Fruit fly (Drosophila melanogaster) whole organism, embryonic: ENCODE results near the gene Ostgamma.

Experiments
- Asciz ChIP-seq: fragments of 200-800 bp; sonication (Bioruptor generic); optimal IDR thresholded peaks from 2 replicates; lab custom pipeline; 2017; ENCODE audit warnings: missing biosample characterization, mild to moderate bottlenecking, missing genetic modification characterization, missing genetic modification reagents
- CG10959 ChIP-seq: fragments of 200-800 bp; sonication (Bioruptor generic); IDR thresholded peaks from 2 replicates; pipeline ENCODE4 v1.3.6; 2022; ENCODE audit warnings: missing biosample characterization, missing genetic modification characterization
- CG11247 ChIP-seq: fragments of 200-800 bp; sonication (Bioruptor generic); IDR thresholded peaks from 2 replicates; pipeline ENCODE4 v1.3.6; 2022; ENCODE audit warnings: missing biosample characterization, missing genetic modification characterization
- CG12104 ChIP-seq: fragments of 200-800 bp; sonication (Bioruptor generic); optimal IDR thresholded peaks from 3 replicates; lab custom pipeline; 2016; ENCODE audit warnings: missing biosample characterization, missing genetic modification characterization
- CG12942 ChIP-seq: fragments of 200-800 bp; sonication (Bioruptor generic); optimal IDR thresholded peaks from 3 replicates; lab custom pipeline; 2016; ENCODE audit warnings: missing biosample characterization, missing genetic modification characterization
- CG13775 ChIP-seq: fragments of 200-800 bp; sonication (Bioruptor generic); optimal IDR thresholded peaks from 3 replicates; lab custom pipeline; 2017; ENCODE audit warnings: missing biosample characterization, mild to moderate bottlenecking, missing genetic modification characterization
- CG13894 ChIP-seq: fragments of 200-800 bp; sonication (Bioruptor generic); optimal IDR thresholded peaks from 3 replicates; lab custom pipeline; 2018; ENCODE audit warnings: missing biosample characterization, mild to moderate bottlenecking, missing genetic modification characterization, moderate library complexity
- CG15696 ChIP-seq: fragments of 200-800 bp; sonication (Bioruptor generic); optimal IDR thresholded peaks from 2 replicates; lab custom pipeline; 2019; ENCODE audit warnings: missing biosample characterization, mild to moderate bottlenecking, missing genetic modification characterization, moderate library complexity
- CG1602 ChIP-seq: fragments of 200-800 bp; sonication (Bioruptor generic); optimal IDR thresholded peaks from 3 replicates; lab custom pipeline; 2016; ENCODE audit warnings: missing biosample characterization, missing genetic modification characterization
- CG1603 ChIP-seq: fragments of 200-800 bp; sonication (Bioruptor generic); optimal IDR thresholded peaks from 2 replicates; lab custom pipeline; 2019; ENCODE audit warnings: missing biosample characterization, mild to moderate bottlenecking, missing genetic modification characterization, moderate library complexity
- CG16813 ChIP-seq: fragments of 200-800 bp; sonication (Bioruptor generic); IDR thresholded peaks from 3 replicates; pipeline ENCODE4 v1.3.6; 2022; ENCODE audit warnings: missing biosample characterization, missing genetic modification characterization; ENCODE audit not compliant: partially characterized antibody
- CG17612 ChIP-seq: fragments of 200-800 bp; sonication (Bioruptor generic); IDR thresholded peaks from 2 replicates; pipeline ENCODE4 v1.3.6; 2022; ENCODE audit warnings: missing biosample characterization, missing genetic modification characterization
- CG1792 ChIP-seq: fragments of 200-800 bp; sonication (Bioruptor generic); optimal IDR thresholded peaks from 2 replicates; lab custom pipeline; 2016; ENCODE audit warnings: missing biosample characterization, missing genetic modification characterization
- CG18262 ChIP-seq: fragments of 200-800 bp; optimal IDR thresholded peaks from 3 replicates; lab custom pipeline; 2019; ENCODE audit warnings: missing biosample characterization, mild to moderate bottlenecking, missing genetic modification characterization, moderate library complexity
- CG18599 ChIP-seq: fragments of 200-800 bp; sonication (Bioruptor generic); optimal IDR thresholded peaks from 3 replicates; lab custom pipeline; 2017; ENCODE audit warnings: missing biosample characterization, missing genetic modification characterization, mild to moderate bottlenecking, moderate library complexity, missing genetic modification reagents
- CG2202 ChIP-seq: fragments of 200-800 bp; sonication (Bioruptor generic); optimal IDR thresholded peaks from 2 replicates; lab custom pipeline; 2018; ENCODE audit warnings: missing biosample characterization, mild to moderate bottlenecking, missing genetic modification characterization
- CG2875 ChIP-seq: fragments of 200-800 bp; sonication (Bioruptor generic); optimal IDR thresholded peaks from 2 replicates; lab custom pipeline; 2017; ENCODE audit warnings: missing biosample characterization, mild to moderate bottlenecking, missing genetic modification characterization, missing genetic modification reagents
- CG3163 ChIP-seq: fragments of 200-800 bp; sonication (Bioruptor generic); optimal IDR thresholded peaks from 3 replicates; lab custom pipeline; 2016; ENCODE audit warnings: missing biosample characterization, missing genetic modification characterization
- CG3407 ChIP-seq: fragments of 200-800 bp; sonication (Bioruptor generic); optimal IDR thresholded peaks from 2 replicates; lab custom pipeline; 2018; ENCODE audit warnings: missing biosample characterization, mild to moderate bottlenecking, missing genetic modification characterization
- CG4707 ChIP-seq: fragments of 200-800 bp; sonication (Bioruptor generic); optimal IDR thresholded peaks from 2 replicates; lab custom pipeline; 2018; ENCODE audit warnings: missing biosample characterization, mild to moderate bottlenecking, missing genetic modification characterization, moderate library complexity
- CG6791 ChIP-seq: fragments of 200-800 bp; sonication (Bioruptor generic); IDR thresholded peaks from 3 replicates; pipeline ENCODE4 v1.3.6; 2022; ENCODE audit warnings: missing biosample characterization, missing genetic modification characterization; ENCODE audit not compliant: partially characterized antibody
- CG9437 ChIP-seq: fragments of 200-800 bp; sonication (Bioruptor generic); optimal IDR thresholded peaks from 2 replicates; lab custom pipeline; 2018; ENCODE audit warnings: missing biosample characterization, mild to moderate bottlenecking, missing genetic modification characterization
- CG9609 ChIP-seq: fragments of 200-800 bp; sonication (Bioruptor generic); optimal IDR thresholded peaks from 3 replicates; lab custom pipeline; 2016; ENCODE audit warnings: missing biosample characterization, missing genetic modification characterization
- D ChIP-seq, 2 experiments: fragments of 200-800 bp in 1 of 2; fragments of >200 bp in 1 of 2; sonication (Bioruptor generic) in 1 of 2; optimal IDR thresholded peaks; 2 replicates in 1 of 2; 3 replicates in 1 of 2; lab custom pipeline; 2017; ENCODE audit warnings: mild to moderate bottlenecking in 1 of 2, missing biosample characterization in 1 of 2, missing genetic modification characterization in 1 of 2, missing genetic modification reagents in 1 of 2
- D19A ChIP-seq: fragments of 200-800 bp; optimal IDR thresholded peaks from 3 replicates; lab custom pipeline; 2019; ENCODE audit warnings: missing biosample characterization, mild to moderate bottlenecking, missing genetic modification characterization, moderate library complexity
- Deaf1 ChIP-seq: fragments of 200-800 bp; optimal IDR thresholded peaks from 3 replicates; lab custom pipeline; 2019; ENCODE audit warnings: missing biosample characterization, mild to moderate bottlenecking, missing genetic modification characterization, moderate library complexity
- Dll ChIP-seq: fragments of 200-800 bp; sonication (Bioruptor generic); IDR thresholded peaks from 4 replicates; pipeline ENCODE4 v1.3.6; 2022; ENCODE audit warnings: missing biosample characterization, missing genetic modification characterization; ENCODE audit not compliant: partially characterized antibody
- Doc2 ChIP-seq: fragments of 200-800 bp; sonication (Bioruptor generic); IDR thresholded peaks from 2 replicates; pipeline ENCODE4 v1.3.6; 2022; ENCODE audit warnings: missing biosample characterization, missing genetic modification characterization
- E2f1 ChIP-seq: fragments of 200-800 bp; sonication (Bioruptor generic); IDR thresholded peaks from 2 replicates; pipeline ENCODE4 v1.3.6; 2022; ENCODE audit warnings: missing biosample characterization, missing genetic modification characterization
- Fer3 ChIP-seq: fragments of 200-800 bp; sonication (Bioruptor generic); optimal IDR thresholded peaks from 2 replicates; lab custom pipeline; 2018; ENCODE audit warnings: missing biosample characterization, mild to moderate bottlenecking, missing genetic modification characterization, moderate library complexity
- Kr ChIP-seq: fragments of 200-800 bp; sonication (Bioruptor generic); optimal IDR thresholded peaks from 2 replicates; lab custom pipeline; 2017; ENCODE audit warnings: missing biosample characterization, mild to moderate bottlenecking, missing genetic modification characterization
- Lim3 ChIP-seq: fragments of 200-800 bp; sonication (Bioruptor generic); IDR thresholded peaks from 2 replicates; pipeline ENCODE4 v1.3.6; 2022; ENCODE audit warnings: missing biosample characterization, missing genetic modification characterization
- Mrtf ChIP-seq: fragments of 200-800 bp; sonication (Bioruptor generic); IDR thresholded peaks from 3 replicates; pipeline ENCODE4 v1.3.6; 2022; ENCODE audit warnings: missing biosample characterization, missing genetic modification characterization
- NC2β ChIP-seq: fragments of 200-800 bp; sonication (Bioruptor generic); optimal IDR thresholded peaks from 2 replicates; lab custom pipeline; 2016; ENCODE audit warnings: missing biosample characterization, missing genetic modification characterization
- NFAT ChIP-seq: fragments of 200-800 bp; sonication (Bioruptor generic); IDR thresholded peaks from 2 replicates; pipeline ENCODE4 v1.3.6; 2022; ENCODE audit warnings: missing biosample characterization, missing genetic modification characterization
- Opbp ChIP-seq: fragments of 200-800 bp; sonication (Bioruptor generic); IDR thresholded peaks from 3 replicates; pipeline ENCODE4 v1.3.6; 2022; ENCODE audit warnings: missing biosample characterization, missing genetic modification characterization; ENCODE audit not compliant: partially characterized antibody
- PHDP ChIP-seq: fragments of 200-800 bp; sonication (Bioruptor generic); optimal IDR thresholded peaks from 3 replicates; lab custom pipeline; 2018; ENCODE audit warnings: missing biosample characterization, mild to moderate bottlenecking, missing genetic modification characterization, moderate library complexity
- Taf1 ChIP-seq: fragments of 200-800 bp; sonication (Bioruptor generic); IDR thresholded peaks from 2 replicates; pipeline ENCODE4 v1.3.6; 2022; ENCODE audit warnings: missing biosample characterization, missing genetic modification characterization
- bowl ChIP-seq: fragments of 200-800 bp; sonication (Bioruptor generic); IDR thresholded peaks from 2 replicates; pipeline ENCODE4 v1.3.6; 2022; ENCODE audit warnings: missing biosample characterization, missing genetic modification characterization
- crp ChIP-seq, 2 experiments: fragments of 200-800 bp; sonication (Bioruptor generic); optimal IDR thresholded peaks; 2 replicates in 1 of 2; 3 replicates in 1 of 2; lab custom pipeline; 2017; ENCODE audit warnings: missing biosample characterization in 2 of 2, missing genetic modification characterization in 2 of 2, mild to moderate bottlenecking in 1 of 2, moderate library complexity in 1 of 2
- dan ChIP-seq: fragments of 200-800 bp; sonication (Bioruptor generic); IDR thresholded peaks from 2 replicates; pipeline ENCODE4 v1.3.6; 2022; ENCODE audit warnings: missing biosample characterization, missing genetic modification characterization
- ems ChIP-seq: fragments of 200-800 bp; sonication (Bioruptor generic); optimal IDR thresholded peaks from 3 replicates; lab custom pipeline; 2016; ENCODE audit warnings: missing biosample characterization, missing genetic modification characterization
- fd64A ChIP-seq: fragments of 200-800 bp; sonication (Bioruptor generic); optimal IDR thresholded peaks from 3 replicates; lab custom pipeline; 2018; ENCODE audit warnings: missing biosample characterization, mild to moderate bottlenecking, missing genetic modification characterization
- gcm ChIP-seq: fragments of 200-800 bp; sonication (Bioruptor generic); optimal IDR thresholded peaks from 2 replicates; lab custom pipeline; 2019; ENCODE audit warnings: missing biosample characterization, mild to moderate bottlenecking, missing genetic modification characterization, moderate library complexity
- grn ChIP-seq: fragments of 200-800 bp; sonication (Bioruptor generic); optimal IDR thresholded peaks from 3 replicates; lab custom pipeline; 2017; ENCODE audit warnings: missing biosample characterization, missing genetic modification characterization
- ham ChIP-seq: fragments of 200-800 bp; sonication (Bioruptor generic); IDR thresholded peaks from 2 replicates; pipeline ENCODE4 v1.3.6; 2022; ENCODE audit warnings: missing biosample characterization, missing genetic modification characterization
- hkb ChIP-seq, 2 experiments: fragments of 200-800 bp in 1 of 2; fragments of >200 bp in 1 of 2; sonication (Bioruptor generic) in 1 of 2; IDR thresholded peaks in 1 of 2; optimal IDR thresholded peaks in 1 of 2; 2 replicates each; pipeline versions ENCODE4 v1.3.6 to Lab custom; 2017 to 2022; ENCODE audit warnings: missing biosample characterization in 1 of 2, missing genetic modification characterization in 1 of 2
- slbo ChIP-seq: fragments of 200-800 bp; sonication (Bioruptor generic); IDR thresholded peaks from 2 replicates; pipeline ENCODE4 v1.3.6; 2022; ENCODE audit warnings: missing biosample characterization, missing genetic modification characterization
- ttk ChIP-seq: fragments of 200-800 bp; sonication (Bioruptor generic); IDR thresholded peaks from 2 replicates; pipeline ENCODE4 v2.1.2; 2022; ENCODE audit warnings: missing biosample characterization, missing genetic modification characterization

The Ostgamma gene

DNA sequence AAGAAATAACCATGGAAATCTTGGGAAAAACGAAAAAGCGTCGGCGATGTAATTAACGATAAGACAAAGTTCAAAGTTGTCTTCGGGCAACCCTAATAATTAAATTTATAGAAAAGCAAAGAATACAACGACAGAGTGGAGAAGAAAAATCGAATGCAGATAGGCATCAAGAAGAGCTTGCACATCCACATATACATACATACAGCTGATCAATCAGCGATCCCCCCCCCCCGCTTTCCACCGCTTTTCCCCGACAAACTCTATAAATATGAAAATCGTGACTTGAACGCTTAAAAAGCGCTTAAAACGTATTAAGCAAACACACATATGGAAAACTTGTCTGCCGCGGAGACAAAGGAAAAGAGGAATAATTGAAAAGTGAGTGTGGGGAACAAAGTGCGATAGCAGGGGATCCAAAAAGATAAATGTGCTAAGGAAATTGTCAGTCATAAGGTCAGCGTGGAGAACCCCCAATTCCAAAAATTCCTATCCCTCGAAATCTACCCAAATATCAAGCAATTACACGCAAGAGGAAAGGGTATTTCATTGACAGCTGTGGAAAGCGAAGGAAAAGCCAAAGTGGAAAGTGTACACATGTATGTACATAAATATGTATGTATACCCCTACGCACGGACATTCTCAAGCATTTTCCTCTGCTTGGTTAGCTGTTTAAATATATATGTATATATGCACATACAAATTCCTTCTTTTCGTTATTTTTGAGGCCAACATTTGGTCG is 18.5 kb downstream of the Ostgamma start (continued):
- no peak for TF ChIP-seq gcm
- TF ChIP-seq crp (GFP tag; optimal IDR thresholded peaks at IDR 0.05; lab: Kevin White, UChicago): no peak
- TF ChIP-seq CG11247: no peak
- TF ChIP-seq CG12104 (GFP tag; lab: Kevin White, UChicago): no peak
- no peak for TF ChIP-seq CG16813
- TF ChIP-seq Fer3 (tag; lab: Kevin White, UChicago): no peak
- peak; percentile 14 for TF ChIP-seq CG1603 (tag; lab: Kevin White, UChicago)
- TF ChIP-seq PHDP (tag; lab: Kevin White, UChicago): no peak
- no peak for TF ChIP-seq Deaf1
- peak; percentile 2 for TF ChIP-seq CG18262 (tag; lab: Kevin White, UChicago)
- no peak for TF ChIP-seq E2f1 (GFP tag; lab: Robert Waterston, UW)
- no peak for TF ChIP-seq hkb (optimal IDR thresholded peaks at IDR 0.05; lab: Kevin White, UChicago)
- TF ChIP-seq hkb (GFP tag; IDR thresholded peaks at IDR 0.05; lab: Robert Waterston, UW): no peak
- no peak for TF ChIP-seq CG6791 (GFP tag; lab: Robert Waterston, UW)
- no peak for TF ChIP-seq dan (GFP tag; lab: Robert Waterston, UW)
- no peak for TF ChIP-seq CG13894 (tag; lab: Kevin White, UChicago)
- no peak for TF ChIP-seq CG2875 (GFP tag; lab: Kevin White, UChicago)
- no peak for TF ChIP-seq CG10959 (GFP tag; lab: Robert Waterston, UW)
- TF ChIP-seq CG9609 (GFP tag; lab: Kevin White, UChicago): no peak
- TF ChIP-seq Doc2: no peak
- TF ChIP-seq CG9437 (GFP tag; lab: Kevin White, UChicago): no peak
- no peak for TF ChIP-seq slbo (GFP tag; lab: Robert Waterston, UW)
- 0 out of 4 replicates have a peak, but pooled peaks have one; percentile 18 for TF ChIP-seq Dll (GFP tag; lab: Robert Waterston, UW)
- TF ChIP-seq Mrtf: no peak
- TF ChIP-seq Kr (GFP tag; lab: Kevin White, UChicago): peak; percentile 67
- no peak for TF ChIP-seq D (optimal IDR thresholded peaks at IDR 0.05; lab: Kevin White, UChicago)
- peak; percentile 1 for TF ChIP-seq D (GFP tag; optimal IDR thresholded peaks at IDR 0.05; lab: Kevin White, UChicago)
- no peak for TF ChIP-seq Lim3 (GFP tag; lab: Robert Waterston, UW)
- no peak for TF ChIP-seq CG4707 (GFP tag; lab: Kevin White, UChicago)
- no peak for TF ChIP-seq ham (GFP tag; lab: Robert Waterston, UW)
- TF ChIP-seq CG3163 (GFP tag; lab: Kevin White, UChicago): no peak
- no peak for TF ChIP-seq Taf1
- TF ChIP-seq fd64A (GFP tag; lab: Kevin White, UChicago): peak; percentile 27
- TF ChIP-seq grn: peak; percentile 91
- TF ChIP-seq CG17612: no peak
- no peak for TF ChIP-seq CG1792 (GFP tag; lab: Kevin White, UChicago)
- TF ChIP-seq CG1602 (GFP tag; lab: Kevin White, UChicago): no peak
- no peak for TF ChIP-seq CG12942
- peak; percentile 98 for TF ChIP-seq D19A
- no peak for TF ChIP-seq ttk (GFP tag; lab: Robert Waterston, UW)
- TF ChIP-seq Asciz (GFP tag; lab: Kevin White, UChicago): no peak
- no peak for TF ChIP-seq CG18599 (GFP tag; lab: Kevin White, UChicago)
- TF ChIP-seq CG15696: peak; percentile 53
- TF ChIP-seq NFAT (GFP tag; lab: Robert Waterston, UW): no peak
- TF ChIP-seq CG2202: peak; percentile 4
- TF ChIP-seq NC2β (GFP tag; lab: Kevin White, UChicago): no peak
- no peak for TF ChIP-seq CG13775 (GFP tag; lab: Kevin White, UChicago)
- TF ChIP-seq ems (GFP tag; lab: Kevin White, UChicago): no peak
- no peak for TF ChIP-seq bowl
- no peak for TF ChIP-seq Opbp (GFP tag; lab: Robert Waterston, UW)
- TF ChIP-seq CG3407: no peak
